Worm (Caenorhabditis elegans): Measurements from ENCODE around the gene unc-30.

DNA sequence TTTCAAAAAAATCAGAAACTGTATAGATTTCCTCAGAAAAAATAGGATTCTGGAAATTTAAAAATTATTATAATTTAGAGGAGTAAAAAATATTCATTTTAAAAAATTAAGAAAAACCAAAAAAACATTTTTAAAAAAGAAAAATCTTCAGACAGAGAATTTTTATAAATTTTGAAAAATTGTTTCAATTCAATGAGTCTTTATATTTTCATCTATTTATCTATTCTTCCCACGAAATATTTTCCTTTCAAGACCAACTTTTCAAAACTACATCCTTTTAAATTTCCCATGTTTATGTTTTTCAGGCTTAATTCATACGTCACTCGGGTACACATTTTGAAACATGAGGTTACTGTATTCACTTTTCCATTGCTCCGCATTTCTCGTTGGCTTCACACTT lies 51.5 kb downstream of the unc-30 start, which contains the start of gene nas-14:
- TF ChIP-seq nhr-11 (tag; optimal IDR thresholded peaks at IDR 0.05), result no peak
- TF ChIP-seq elt-2 (tag; optimal IDR thresholded peaks at IDR 0.05), result no peak
- TF ChIP-seq aly-2 (tag; optimal IDR thresholded peaks at IDR 0.05), result no peak
- no peak for TF ChIP-seq ztf-11 (tag; optimal IDR thresholded peaks at IDR 0.05)

All from whole organism, L3 larva.